Worm (Caenorhabditis elegans) whole organism, L2 larva: Measurements from ENCODE around the gene R151.8.

ENCODE experiments used
- C34F6.9 ChIP-seq: fragments of 150-350 bp; optimal IDR thresholded peaks from 2 replicates; lab custom pipeline; 2014; ENCODE audit warnings: missing biosample characterization, missing genetic modification characterization
- F13H6.1 ChIP-seq: sonication (generic microtip); optimal IDR thresholded peaks from 2 replicates; lab custom pipeline; 2016; ENCODE audit warnings: missing genetic modification characterization, missing compliant biosample characterization
- R02D3.7 ChIP-seq: fragments of 150-350 bp; optimal IDR thresholded peaks from 2 replicates; lab custom pipeline; 2014; ENCODE audit warnings: missing biosample characterization, missing genetic modification characterization
- ZK546.5 ChIP-seq: sonication (generic microtip); optimal IDR thresholded peaks from 2 replicates; lab custom pipeline; 2017; ENCODE audit warnings: missing biosample characterization, missing genetic modification characterization
- alr-1 ChIP-seq: fragments of 150-350 bp; optimal IDR thresholded peaks from 2 replicates; lab custom pipeline; 2014; ENCODE audit warnings: missing biosample characterization, missing genetic modification characterization
- aly-2 ChIP-seq: fragments of 150-350 bp; optimal IDR thresholded peaks from 2 replicates; lab custom pipeline; 2014; ENCODE audit warnings: missing biosample characterization, missing genetic modification characterization
- ama-1 ChIP-seq: fragments of 150-350 bp; optimal IDR thresholded peaks from 2 replicates; lab custom pipeline; 2018; ENCODE audit warnings: inconsistent platforms
- blmp-1 ChIP-seq: sonication (generic microtip); optimal IDR thresholded peaks from 2 replicates; lab custom pipeline; 2017; ENCODE audit warnings: missing genetic modification characterization, mild to moderate bottlenecking, missing compliant biosample characterization, antibody characterized with exemption, moderate library complexity; ENCODE audit not compliant: insufficient read depth
- ceh-16 ChIP-seq: fragments of 150-350 bp; optimal IDR thresholded peaks from 2 replicates; lab custom pipeline; 2014; ENCODE audit warnings: missing biosample characterization, missing genetic modification characterization
- ceh-82 ChIP-seq: fragments of 150-350 bp; optimal IDR thresholded peaks from 2 replicates; lab custom pipeline; 2014; ENCODE audit warnings: missing biosample characterization, missing genetic modification characterization
- crh-2 ChIP-seq: sonication (generic microtip); optimal IDR thresholded peaks from 2 replicates; lab custom pipeline; 2017; ENCODE audit warnings: missing biosample characterization, missing genetic modification characterization
- egl-27 ChIP-seq: sonication (generic microtip); optimal IDR thresholded peaks from 3 replicates; lab custom pipeline; 2017; ENCODE audit warnings: missing biosample characterization, missing genetic modification reagents, missing genetic modification characterization
- elt-1 ChIP-seq: fragments of 150-350 bp; optimal IDR thresholded peaks from 2 replicates; lab custom pipeline; 2014; ENCODE audit warnings: missing biosample characterization, missing genetic modification characterization
- fos-1 ChIP-seq: fragments of 150-350 bp; optimal IDR thresholded peaks from 2 replicates; lab custom pipeline; 2014; ENCODE audit warnings: missing biosample characterization, missing genetic modification characterization
- gmeb-1 ChIP-seq: fragments of 150-350 bp; optimal IDR thresholded peaks from 2 replicates; lab custom pipeline; 2014; ENCODE audit warnings: missing biosample characterization, missing genetic modification characterization
- lin-11 ChIP-seq: fragments of 150-350 bp; sonication (generic microtip); optimal IDR thresholded peaks from 2 replicates; lab custom pipeline; 2014; ENCODE audit warnings: missing biosample characterization, missing genetic modification characterization, inconsistent platforms, mixed read lengths
- lin-13 ChIP-seq: fragments of 150-350 bp; optimal IDR thresholded peaks from 2 replicates; lab custom pipeline; 2014; ENCODE audit warnings: missing biosample characterization, missing genetic modification reagents, missing genetic modification characterization
- lsy-2 ChIP-seq, 2 experiments: fragments of 150-350 bp in 1 of 2; sonication (generic microtip) in 1 of 2; optimal IDR thresholded peaks; 2 replicates each; lab custom pipeline; 2014 to 2017; ENCODE audit warnings: missing biosample characterization in 2 of 2, missing genetic modification characterization in 2 of 2
- mab-5 ChIP-seq: fragments of 150-350 bp; optimal IDR thresholded peaks from 2 replicates; lab custom pipeline; 2014; ENCODE audit warnings: missing biosample characterization, missing genetic modification characterization
- mdl-1 ChIP-seq, 2 experiments: fragments of 150-350 bp in 1 of 2; sonication (generic microtip) in 1 of 2; optimal IDR thresholded peaks; 2 replicates each; lab custom pipeline; 2017; ENCODE audit warnings: missing biosample characterization in 2 of 2, missing genetic modification characterization in 2 of 2
- nhr-10 ChIP-seq: sonication (generic microtip); optimal IDR thresholded peaks from 2 replicates; lab custom pipeline; 2017; ENCODE audit warnings: missing biosample characterization, missing genetic modification characterization
- nhr-11 ChIP-seq: fragments of 150-350 bp; optimal IDR thresholded peaks from 2 replicates; lab custom pipeline; 2014; ENCODE audit warnings: missing biosample characterization, missing genetic modification characterization
- nhr-129 ChIP-seq: fragments of 150-350 bp; optimal IDR thresholded peaks from 2 replicates; lab custom pipeline; 2014; ENCODE audit warnings: missing biosample characterization, missing genetic modification characterization
- nhr-21 ChIP-seq: fragments of 150-350 bp; optimal IDR thresholded peaks from 2 replicates; lab custom pipeline; 2014; ENCODE audit warnings: missing biosample characterization, missing genetic modification characterization
- nhr-23 ChIP-seq: fragments of 150-350 bp; optimal IDR thresholded peaks from 2 replicates; lab custom pipeline; 2014; ENCODE audit warnings: missing biosample characterization, missing genetic modification reagents, missing genetic modification characterization
- nhr-237 ChIP-seq: fragments of 150-350 bp; optimal IDR thresholded peaks from 2 replicates; lab custom pipeline; 2014; ENCODE audit warnings: missing biosample characterization, missing genetic modification characterization
- nhr-25 ChIP-seq: fragments of 150-350 bp; sonication (generic microtip); optimal IDR thresholded peaks from 3 replicates; lab custom pipeline; 2014; ENCODE audit warnings: missing biosample characterization, missing genetic modification characterization
- nhr-6 ChIP-seq: fragments of 150-350 bp; optimal IDR thresholded peaks from 2 replicates; lab custom pipeline; 2014; ENCODE audit warnings: missing biosample characterization, missing genetic modification characterization
- nhr-77 ChIP-seq: fragments of 150-350 bp; optimal IDR thresholded peaks from 2 replicates; lab custom pipeline; 2014; ENCODE audit warnings: missing biosample characterization, missing genetic modification characterization
- peb-1 ChIP-seq: fragments of 150-350 bp; optimal IDR thresholded peaks from 2 replicates; lab custom pipeline; 2014; ENCODE audit warnings: missing biosample characterization, missing genetic modification characterization
- sem-4 ChIP-seq: fragments of 150-350 bp; optimal IDR thresholded peaks from 2 replicates; lab custom pipeline; 2014; ENCODE audit warnings: missing biosample characterization, missing genetic modification reagents, missing genetic modification characterization
- skn-1 ChIP-seq: sonication (generic microtip); optimal IDR thresholded peaks from 2 replicates; lab custom pipeline; 2017; ENCODE audit warnings: missing biosample characterization, missing genetic modification characterization
- sma-3 ChIP-seq: sonication (generic microtip); optimal IDR thresholded peaks from 2 replicates; lab custom pipeline; 2016; ENCODE audit warnings: missing genetic modification reagents, missing genetic modification characterization, missing compliant biosample characterization
- sma-9 ChIP-seq, 2 experiments: fragments of 150-350 bp in 1 of 2; sonication (generic microtip) in 1 of 2; optimal IDR thresholded peaks; 2 replicates each; lab custom pipeline; 2014 to 2016; ENCODE audit warnings: missing genetic modification characterization in 2 of 2, mild to moderate bottlenecking in 1 of 2, missing biosample characterization in 1 of 2, missing compliant biosample characterization in 1 of 2, missing genetic modification reagents in 1 of 2, moderate library complexity in 1 of 2
- unc-55 ChIP-seq: fragments of 150-350 bp; sonication (generic microtip); optimal IDR thresholded peaks from 3 replicates; lab custom pipeline; 2014; ENCODE audit warnings: missing biosample characterization, missing genetic modification reagents, missing genetic modification characterization
- ztf-1 ChIP-seq: fragments of 200-800 bp; sonication (Bioruptor generic); conservative IDR thresholded peaks from 2 replicates; pipeline ENCODE4 v1.3.6; 2022; ENCODE audit warnings: missing genetic modification characterization, missing compliant biosample characterization
- ztf-11 ChIP-seq: sonication (generic microtip); optimal IDR thresholded peaks from 2 replicates; lab custom pipeline; 2017; ENCODE audit warnings: missing biosample characterization, missing genetic modification characterization
- ztf-4 ChIP-seq: fragments of 150-350 bp; optimal IDR thresholded peaks from 2 replicates; lab custom pipeline; 2014; ENCODE audit warnings: missing biosample characterization, missing genetic modification characterization

The R151.8 gene

ce11 chrIII:7188300-7189052 lies 41.1 kb downstream of the R151.8 start, which contains the start of the genes F37C12.21 and F37C12.10:
F37C12.21 (plus strand) TSS chrIII:7188357.
F37C12.10 (minus strand) TSS chrIII:7188384.
- TF ChIP-seq nhr-77 (tag; lab: Kevin White, UChicago) (no peak), skn-1 (tag; lab: Kevin White, UChicago) (no peak), fos-1 (tag; lab: Kevin White, UChicago) (peak; percentile 59), alr-1 (tag; lab: Kevin White, UChicago) (no peak)

ce11 chrIII:7185473-7185872 lies 44.1 kb downstream of the R151.8 start, which contains the start of gene F37C12.14:
F37C12.14 (minus strand) TSS chrIII:7185573.
- TF ChIP-seq nhr-21 (tag; lab: Kevin White, UChicago) (no peak), nhr-6 (tag; lab: Kevin White, UChicago) (no peak), blmp-1 (tag; lab: Kevin White, UChicago) (no peak)
- TF ChIP-seq, all 48 proteins: peak for 0

- peak; percentile 47 for TF ChIP-seq sem-4
- peak; percentile 15 for TF ChIP-seq skn-1 (tag; lab: Kevin White, UChicago)
- no peak for TF ChIP-seq ZK546.5 (tag; lab: Kevin White, UChicago)
- peak; percentile 82 for TF ChIP-seq nhr-129 (tag; lab: Kevin White, UChicago)
- TF ChIP-seq lin-13 (GFP tag; lab: Kevin White, UChicago): peak; percentile 36
- TF ChIP-seq nhr-11 (tag; lab: Kevin White, UChicago): no peak
- no peak for TF ChIP-seq egl-27 (tag; lab: Kevin White, UChicago)
- TF ChIP-seq C34F6.9 (tag; lab: Kevin White, UChicago): peak; percentile 92
- TF ChIP-seq peb-1 (tag; lab: Kevin White, UChicago): no peak
- peak; percentile 87 for TF ChIP-seq unc-55
- peak; percentile 67 for TF ChIP-seq crh-2 (tag; lab: Kevin White, UChicago)
- TF ChIP-seq nhr-237 (tag; lab: Kevin White, UChicago): no peak
- no peak for TF ChIP-seq ztf-11 (tag; lab: Kevin White, UChicago)
- TF ChIP-seq ztf-1 (GFP tag; lab: Robert Waterston, UW): no peak
- no peak for TF ChIP-seq nhr-10 (tag; lab: Kevin White, UChicago)
- TF ChIP-seq ztf-4 (tag; lab: Kevin White, UChicago): peak; percentile 36
- no peak for TF ChIP-seq mdl-1 (tag; optimal IDR thresholded peaks at IDR 0.05; lab: Kevin White, UChicago)
- TF ChIP-seq ceh-16 (tag; lab: Kevin White, UChicago): no peak
- TF ChIP-seq gmeb-1 (tag; lab: Kevin White, UChicago): peak; percentile 59
- TF ChIP-seq F13H6.1 (tag; lab: Kevin White, UChicago): peak; percentile 35
- peak; percentile 34 for TF ChIP-seq sma-3 (GFP tag; lab: Kevin White, UChicago)
- peak; percentile 29 to 82 for TF ChIP-seq lsy-2 (tag; optimal IDR thresholded peaks at IDR 0.05; lab: Kevin White, UChicago)
- peak; percentile 15 for TF ChIP-seq ama-1 (lab: Kevin White, UChicago)
- no peak for TF ChIP-seq mab-5 (tag; lab: Kevin White, UChicago)
- no peak for TF ChIP-seq R02D3.7 (tag; lab: Kevin White, UChicago)
- TF ChIP-seq fos-1 (tag; lab: Kevin White, UChicago): peak; percentile 32
- peak; percentile 49 for TF ChIP-seq sma-9 (GFP tag; optimal IDR thresholded peaks at IDR 0.05; lab: Kevin White, UChicago)
- TF ChIP-seq sma-9 (tag; optimal IDR thresholded peaks at IDR 0.05; lab: Kevin White, UChicago): no peak
- peak; percentile 32 for TF ChIP-seq nhr-21 (tag; lab: Kevin White, UChicago)
- peak; percentile 54 for TF ChIP-seq nhr-25 (tag; lab: Kevin White, UChicago)
- TF ChIP-seq lin-11 (tag; lab: Kevin White, UChicago): no peak
Observed at ce11 chrIII:7184022-7184421, 45.6 kb downstream of the R151.8 start, which contains the start of gene yju-2. yju-2 (plus strand) TSS chrIII:7184336.

- TF ChIP-seq peb-1 (tag; lab: Kevin White, UChicago): no peak
- TF ChIP-seq lsy-2 (tag; optimal IDR thresholded peaks at IDR 0.05; lab: Kevin White, UChicago): peak in 1 of 2 experiments; percentile 57
- TF ChIP-seq elt-1 (tag; lab: Kevin White, UChicago): no peak
- peak; percentile 78 for TF ChIP-seq nhr-129 (tag; lab: Kevin White, UChicago)
- no peak for TF ChIP-seq nhr-11 (tag; lab: Kevin White, UChicago)
- no peak for TF ChIP-seq mab-5 (tag; lab: Kevin White, UChicago)
- TF ChIP-seq ceh-82: no peak
- TF ChIP-seq fos-1 (tag; lab: Kevin White, UChicago): peak; percentile 48
- no peak for TF ChIP-seq ztf-4 (tag; lab: Kevin White, UChicago)
- TF ChIP-seq crh-2 (tag; lab: Kevin White, UChicago): peak; percentile 21
- no peak for TF ChIP-seq ama-1 (lab: Kevin White, UChicago)
- no peak for TF ChIP-seq lin-11 (tag; lab: Kevin White, UChicago)
- no peak for TF ChIP-seq nhr-23 (tag; lab: Kevin White, UChicago)
- no peak for TF ChIP-seq lin-13 (GFP tag; lab: Kevin White, UChicago)
- no peak for TF ChIP-seq aly-2 (tag; lab: Kevin White, UChicago)
- peak; percentile 57 for TF ChIP-seq unc-55
- peak; percentile 76 for TF ChIP-seq C34F6.9 (tag; lab: Kevin White, UChicago)
Observed at ce11 chrIII:7181822-7182221, 47.8 kb downstream of the R151.8 start, which contains the start of gene epg-4. epg-4 (plus strand) TSS chrIII:7182167.
